Worm (Caenorhabditis elegans): ENCODE data around the gene hsd-3.

DNA sequence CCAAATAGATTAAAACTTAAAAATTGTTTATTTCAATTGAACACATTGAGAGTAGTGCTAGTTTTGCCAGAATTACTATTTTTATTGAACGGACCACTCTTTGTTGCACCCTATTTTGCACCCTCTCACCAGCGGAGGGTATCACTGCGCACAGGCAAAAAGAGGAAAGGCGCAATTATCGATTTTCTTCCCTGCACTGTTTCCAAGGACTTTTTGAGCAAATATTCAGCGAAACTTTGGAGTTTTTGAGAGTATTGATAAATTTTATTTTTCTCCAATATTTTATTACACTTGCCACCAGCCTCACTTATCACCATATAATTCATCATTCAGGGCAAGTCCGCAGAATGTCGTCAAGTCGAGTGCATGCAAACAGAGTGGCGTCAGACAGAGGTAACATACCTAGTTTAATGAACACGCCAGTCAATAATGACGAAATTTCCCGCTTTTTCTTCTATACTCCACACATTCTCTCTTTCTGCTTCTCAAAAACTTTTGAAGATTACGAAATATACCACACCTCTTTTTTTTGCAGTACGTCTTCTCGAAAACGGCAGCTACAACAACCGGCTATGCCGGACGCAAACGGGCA is 9.1 kb downstream of the hsd-3 start:
- TF ChIP-seq nhr-11 (tag; optimal IDR thresholded peaks at IDR 0.05): no peak
- no peak for TF ChIP-seq ztf-4 (tag; optimal IDR thresholded peaks at IDR 0.05)
- TF ChIP-seq elt-3 (tag; optimal IDR thresholded peaks at IDR 0.05): no peak
- TF ChIP-seq mab-5 (tag; optimal IDR thresholded peaks at IDR 0.05): no peak
- TF ChIP-seq snpc-4 (tag; optimal IDR thresholded peaks at IDR 0.05): no peak
- TF ChIP-seq lin-13 (GFP tag; optimal IDR thresholded peaks at IDR 0.05): peak; percentile 18
- TF ChIP-seq ama-1 (optimal IDR thresholded peaks at IDR 0.05): no peak
- no peak for TF ChIP-seq skn-1 (tag; optimal IDR thresholded peaks at IDR 0.05)
- no peak for TF ChIP-seq ztf-11 (tag; optimal IDR thresholded peaks at IDR 0.05)

Measured in whole organism, L2 larva.